Fruit fly (Drosophila melanogaster): Measurements from ENCODE around the gene Tsp96F.
A peak's percentile ranks its signal among the peaks of the same experiment; 100 is the strongest.

Tsp96F gene

DNA sequence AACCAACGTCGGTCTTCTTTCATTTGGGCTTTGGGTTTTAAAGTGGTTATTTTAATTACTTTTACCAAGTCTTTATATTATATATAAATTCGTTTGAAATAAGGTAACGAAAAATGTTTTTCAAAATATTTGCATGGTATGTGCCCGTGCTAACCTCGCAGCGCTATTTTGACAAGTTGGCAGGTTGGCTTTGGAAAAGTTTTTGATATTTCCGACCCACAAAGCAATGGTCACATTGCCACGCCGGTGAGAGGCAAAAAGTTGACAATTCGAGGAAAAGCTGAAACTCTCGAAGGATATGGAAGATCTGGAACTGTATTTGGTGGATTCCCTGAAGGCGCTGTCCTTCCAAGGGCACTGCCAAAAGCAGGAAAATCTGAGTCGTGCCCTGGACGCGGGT lies 12.0 kb upstream of the Tsp96F start, which contains the start of gene CG5913:
Gene CG5913 (plus strand): TSS at position 224 of the 400 bp plus-strand sequence.
- TF ChIP-seq CG5204 (GFP tag; optimal IDR thresholded peaks at IDR 0.05) (no peak), Mnt (GFP tag; optimal IDR thresholded peaks at IDR 0.05) (peak; percentile 6), cic (GFP tag; optimal IDR thresholded peaks at IDR 0.05) (no peak)

DNA sequence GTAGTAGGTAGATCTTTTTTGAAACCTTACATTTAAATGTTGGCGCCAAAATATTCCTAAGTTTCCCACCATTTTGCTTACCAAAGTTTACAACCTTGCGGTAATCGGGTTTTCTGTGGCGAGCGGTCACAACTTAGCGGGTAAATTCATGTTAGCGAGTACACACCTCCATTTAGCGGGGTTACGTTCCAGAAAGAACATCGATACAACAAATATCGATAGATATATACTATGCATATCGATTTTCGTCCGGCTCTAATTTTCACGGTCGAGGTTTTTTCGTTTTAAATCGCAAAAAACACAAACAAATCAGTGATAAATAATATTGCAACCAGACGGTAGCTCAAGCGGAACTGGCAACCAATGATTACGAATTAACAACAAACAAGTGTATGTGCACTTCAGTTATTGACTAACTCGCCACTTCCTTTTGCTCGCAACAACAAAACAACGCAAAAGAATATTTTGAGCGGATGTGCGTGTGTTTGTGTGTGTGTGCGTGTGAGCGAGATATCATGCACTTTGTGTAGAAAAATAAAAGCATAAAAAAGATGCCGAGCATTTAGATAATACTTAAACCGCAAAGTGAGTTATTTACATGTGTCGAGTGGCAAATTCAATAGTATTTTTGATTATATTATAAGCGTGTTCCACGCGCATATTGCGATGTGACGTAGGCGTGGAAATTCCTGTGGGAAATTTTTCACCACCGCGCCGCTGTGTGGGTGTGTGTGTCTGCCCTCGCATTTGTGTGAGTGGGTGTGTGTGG lies 7.3 kb upstream of the Tsp96F start, which contains the start of gene Lnk:
Gene Lnk (plus strand): TSS at position 236 of the 769 bp plus-strand sequence.
- TF ChIP-seq Clk (GFP tag; optimal IDR thresholded peaks at IDR 0.05), result no peak
- TF ChIP-seq kay (GFP tag; ENCODE audit: borderline replicate concordance), result no peak
- no peak for TF ChIP-seq CG7101 (tag; optimal IDR thresholded peaks at IDR 0.05)
- no peak for TF ChIP-seq cnc (optimal IDR thresholded peaks at IDR 0.05)
- no peak for TF ChIP-seq CG33017 (tag; optimal IDR thresholded peaks at IDR 0.05)
- peak; percentile 47 for TF ChIP-seq CG11617 (GFP tag; optimal IDR thresholded peaks at IDR 0.05)
- peak; percentile 6 for TF ChIP-seq tj (GFP tag; optimal IDR thresholded peaks at IDR 0.05)
- TF ChIP-seq CG1620 (GFP tag; optimal IDR thresholded peaks at IDR 0.05), result no peak
- peak; percentile 76 for TF ChIP-seq Mnt (GFP tag; optimal IDR thresholded peaks at IDR 0.05)
- no peak for TF ChIP-seq pad (GFP tag; optimal IDR thresholded peaks at IDR 0.05)
- no peak for TF ChIP-seq toe (GFP tag; optimal IDR thresholded peaks at IDR 0.05)
- TF ChIP-seq bab1 (GFP tag; optimal IDR thresholded peaks at IDR 0.05), result peak; percentile 53
- no peak for TF ChIP-seq ovo (GFP tag; optimal IDR thresholded peaks at IDR 0.05)
- TF ChIP-seq cic (GFP tag; optimal IDR thresholded peaks at IDR 0.05), result peak; percentile 47
- no peak for TF ChIP-seq CG7045 (GFP tag; optimal IDR thresholded peaks at IDR 0.05)
- TF ChIP-seq CG5204 (GFP tag; optimal IDR thresholded peaks at IDR 0.05), result no peak
- TF ChIP-seq Hr96 (GFP tag; optimal IDR thresholded peaks at IDR 0.05), result no peak
- no peak for TF ChIP-seq Crg-1 (GFP tag; optimal IDR thresholded peaks at IDR 0.05)
- TF ChIP-seq CG12768 (GFP tag; optimal IDR thresholded peaks at IDR 0.05), result no peak
- TF ChIP-seq CG14711 (tag; optimal IDR thresholded peaks at IDR 0.05), result no peak

DNA sequence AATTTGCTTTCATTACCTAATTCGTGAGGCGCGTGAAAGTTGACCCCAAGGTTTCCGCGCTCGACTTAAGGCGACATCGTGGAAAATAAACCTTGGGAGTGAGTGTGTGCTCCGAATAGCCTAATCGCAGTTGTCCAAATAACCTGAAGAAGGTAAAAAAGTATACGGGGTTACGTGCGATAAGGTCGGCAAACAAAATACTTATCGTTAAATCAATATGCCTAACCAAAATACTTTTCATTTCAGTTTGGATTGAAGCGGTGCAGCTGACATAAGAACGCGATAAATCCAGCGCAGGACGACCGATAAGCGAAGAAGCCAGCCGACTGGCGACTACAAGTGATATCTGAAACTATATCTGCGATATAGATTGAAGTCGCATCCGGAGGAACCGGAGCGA lies 3.9 kb upstream of the Tsp96F start:
- TF ChIP-seq CG12768 (GFP tag; optimal IDR thresholded peaks at IDR 0.05), result peak; percentile 7
- no peak for TF ChIP-seq CG14711 (tag; optimal IDR thresholded peaks at IDR 0.05)

DNA sequence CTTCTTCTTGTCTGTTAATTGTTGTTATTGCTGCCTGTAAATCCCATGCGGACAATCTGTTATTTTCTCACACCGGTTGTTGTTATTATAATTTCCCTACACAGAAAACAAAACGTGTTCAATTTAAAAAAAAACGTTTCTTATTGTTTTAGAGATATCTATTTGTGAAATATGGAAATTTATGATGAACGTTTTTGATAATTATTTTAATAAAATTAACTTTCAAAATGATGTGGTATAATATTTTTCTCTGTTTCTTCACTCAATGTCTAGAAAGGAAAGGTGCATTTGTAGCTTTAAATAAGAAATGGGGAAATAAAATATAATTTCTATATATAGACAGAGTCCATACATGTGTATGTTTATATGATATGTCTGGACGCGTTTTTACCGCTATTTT lies 3.1 kb upstream of the Tsp96F start:
- TF ChIP-seq CG14711 (tag; optimal IDR thresholded peaks at IDR 0.05) (peak; percentile 45), CG33017 (tag; optimal IDR thresholded peaks at IDR 0.05) (peak; percentile 60), toe (GFP tag; optimal IDR thresholded peaks at IDR 0.05) (no peak)

DNA sequence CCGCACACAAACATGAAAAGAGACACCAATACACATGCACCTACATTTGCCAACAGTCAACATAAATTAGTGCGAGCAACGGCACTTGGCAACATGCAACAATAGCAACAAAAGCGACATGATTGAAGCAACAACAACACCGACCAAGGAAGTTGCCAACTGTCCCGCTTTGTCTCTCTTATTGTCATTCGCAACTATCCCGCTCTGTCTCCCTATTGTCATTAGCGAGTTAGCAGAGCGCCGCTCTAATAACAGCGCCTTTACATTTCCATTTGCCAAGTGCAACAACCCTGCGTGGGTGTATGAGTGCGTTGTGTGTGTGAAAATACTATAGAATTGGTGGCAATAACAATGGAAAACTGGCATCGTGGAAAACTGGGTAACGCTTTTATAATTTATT lies 2.6 kb upstream of the Tsp96F start:
- TF ChIP-seq CG1620 (GFP tag; optimal IDR thresholded peaks at IDR 0.05), result no peak
- TF ChIP-seq CG33017 (tag; optimal IDR thresholded peaks at IDR 0.05), result no peak
- TF ChIP-seq Clk (GFP tag; optimal IDR thresholded peaks at IDR 0.05), result no peak
- TF ChIP-seq Hr96 (GFP tag; optimal IDR thresholded peaks at IDR 0.05), result no peak
- TF ChIP-seq CG12768 (GFP tag; optimal IDR thresholded peaks at IDR 0.05), result no peak
- TF ChIP-seq bab1 (GFP tag; optimal IDR thresholded peaks at IDR 0.05), result no peak
- no peak for TF ChIP-seq ovo (GFP tag; optimal IDR thresholded peaks at IDR 0.05)
- TF ChIP-seq pad (GFP tag; optimal IDR thresholded peaks at IDR 0.05), result no peak

DNA sequence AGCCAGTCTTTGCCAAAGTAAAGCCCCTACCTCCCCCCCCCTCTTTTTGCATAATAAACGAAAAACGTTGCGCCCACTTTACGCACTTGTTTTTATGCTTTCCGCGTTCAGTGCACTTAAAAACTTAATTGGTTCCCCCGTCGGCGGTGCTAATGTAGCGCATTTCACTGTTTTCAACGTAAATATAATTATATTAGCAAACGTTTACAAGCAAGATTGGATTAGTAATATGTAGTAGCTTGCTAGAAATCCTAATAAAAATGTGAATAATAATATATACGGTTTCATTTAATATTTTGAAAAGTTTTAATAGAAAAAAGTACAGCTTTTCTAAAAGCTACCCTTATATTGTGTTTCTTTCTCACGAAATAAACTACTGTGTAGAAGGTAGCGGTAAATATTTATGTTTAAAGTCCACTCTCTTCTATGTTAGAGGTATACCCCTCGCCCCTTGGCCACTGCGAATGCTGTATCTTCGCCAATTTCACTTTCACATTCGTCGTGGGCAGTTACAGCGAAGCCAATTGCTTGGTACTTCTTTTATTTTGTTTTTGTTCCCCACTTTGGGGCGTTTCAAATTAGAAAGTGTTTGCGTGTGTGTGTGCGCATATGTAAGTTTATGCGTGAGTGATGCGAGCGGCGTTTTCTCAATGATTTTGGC lies 1.5 kb upstream of the Tsp96F start:
- TF ChIP-seq pad (GFP tag; optimal IDR thresholded peaks at IDR 0.05), result peak; percentile 60
- TF ChIP-seq ovo (GFP tag; optimal IDR thresholded peaks at IDR 0.05), result no peak
- TF ChIP-seq bab1 (GFP tag; optimal IDR thresholded peaks at IDR 0.05), result no peak
- no peak for TF ChIP-seq Mnt (GFP tag; optimal IDR thresholded peaks at IDR 0.05)
- peak; percentile 38 for TF ChIP-seq kay (GFP tag; ENCODE audit: borderline replicate concordance)
- no peak for TF ChIP-seq cic (GFP tag; optimal IDR thresholded peaks at IDR 0.05)

DNA sequence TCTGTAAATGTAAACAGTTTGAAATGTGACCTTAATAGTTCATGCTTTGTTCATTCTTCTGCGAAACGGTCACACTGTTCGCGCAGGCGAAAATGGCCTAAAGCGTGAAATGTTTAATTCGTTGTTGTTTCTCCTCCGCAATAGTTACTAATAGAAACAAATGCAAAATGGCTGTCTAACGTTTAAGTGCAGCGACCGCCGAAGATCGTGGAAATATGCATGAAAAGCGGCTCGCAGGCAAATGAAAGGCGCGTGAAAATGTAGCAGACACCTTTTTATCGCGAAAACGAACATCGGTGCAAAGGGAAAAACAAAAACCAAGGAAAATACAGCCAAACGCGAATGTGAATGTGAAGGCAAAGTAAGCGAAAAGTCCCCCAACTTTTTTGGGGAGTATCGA lies 688 bp upstream of the Tsp96F start, which contains the start of gene SppL:
Gene SppL (plus strand): TSS at position 70 of the 400 bp plus-strand sequence.
- TF ChIP-seq pad (GFP tag; optimal IDR thresholded peaks at IDR 0.05) (no peak), bab1 (GFP tag; optimal IDR thresholded peaks at IDR 0.05) (no peak), kay (GFP tag; ENCODE audit: borderline replicate concordance) (no peak)

Data from whole organism, adult.